Fruit fly (Drosophila melanogaster) whole organism, larva: ENCODE data around the gene Cdc7.

Source experiments
- noc ChIP-seq: fragments of 200-800 bp; sonication (Bioruptor generic); optimal IDR thresholded peaks from 3 replicates; lab custom pipeline; 2019; ENCODE audit warnings: missing biosample characterization, mild to moderate bottlenecking, missing genetic modification characterization, moderate library complexity

Gene Cdc7

dm6 chrX:6679502-6679810 lies 25.1 kb downstream of the Cdc7 start:
- TF ChIP-seq noc (tag; lab: Kevin White, UChicago), result peak; percentile 49

- TF ChIP-seq noc (tag; lab: Kevin White, UChicago), result no peak
Measured at dm6 chrX:6681467-6681866, 27.1 kb downstream of the Cdc7 start, which contains the start of gene Fum2. Gene Fum2 (plus strand): TSS chrX:6681767.

DNA sequence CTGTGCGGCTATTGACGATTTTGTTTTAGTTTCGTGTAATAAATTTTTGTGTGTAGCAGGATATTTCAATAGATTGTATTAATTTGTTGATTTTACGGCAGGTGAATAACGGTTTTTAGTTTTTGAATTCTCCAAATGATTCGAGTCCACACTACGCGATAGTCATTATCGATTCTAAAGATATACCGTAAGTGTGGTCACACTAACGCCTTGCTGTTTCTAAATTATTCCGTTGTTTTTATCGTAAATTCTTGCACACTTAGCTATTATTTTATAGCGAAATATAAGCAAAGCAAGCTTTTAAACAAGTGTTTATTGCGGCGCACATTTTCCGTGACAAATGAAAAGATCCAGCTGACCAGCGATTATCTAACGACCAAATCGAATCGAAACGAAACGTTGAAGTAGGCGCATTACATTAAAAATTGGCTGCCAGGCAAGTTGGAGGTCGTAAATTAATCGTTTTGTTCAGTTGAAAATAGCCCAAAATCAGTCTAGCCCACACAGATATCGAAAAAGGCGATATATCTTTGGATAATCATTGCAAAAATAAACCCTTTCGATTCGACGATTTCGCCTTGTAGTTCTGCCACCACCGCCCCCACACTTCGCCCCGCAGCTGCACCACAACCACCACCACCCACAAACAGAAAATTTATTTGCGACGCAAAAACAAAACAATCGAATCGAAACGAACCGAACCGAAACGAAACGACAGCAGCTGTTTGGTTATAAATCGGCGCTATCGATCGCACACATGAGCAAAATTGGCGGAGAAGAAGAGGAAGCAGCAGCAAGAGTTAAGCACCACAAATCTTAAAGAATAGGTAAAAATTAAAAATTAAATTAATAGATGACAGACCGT lies 29.5 kb downstream of the Cdc7 start, which contains the start of gene Pink1:
TSS of gene Pink1 (plus strand) at position 164 of the 865 bp plus-strand sequence.
- TF ChIP-seq noc (tag; lab: Kevin White, UChicago), result no peak

dm6 chrX:6687267-6687666 lies 32.9 kb downstream of the Cdc7 start, which contains the start of gene CG44303:
Gene CG44303 (minus strand): TSS chrX:6687420.
- TF ChIP-seq noc (tag; lab: Kevin White, UChicago), result no peak

- TF ChIP-seq noc (tag; lab: Kevin White, UChicago), result no peak
Measured at dm6 chrX:6688620-6689400, 34.5 kb downstream of the Cdc7 start, which contains the start of gene CG3184. Gene CG3184 (minus strand): TSS chrX:6688774.

DNA sequence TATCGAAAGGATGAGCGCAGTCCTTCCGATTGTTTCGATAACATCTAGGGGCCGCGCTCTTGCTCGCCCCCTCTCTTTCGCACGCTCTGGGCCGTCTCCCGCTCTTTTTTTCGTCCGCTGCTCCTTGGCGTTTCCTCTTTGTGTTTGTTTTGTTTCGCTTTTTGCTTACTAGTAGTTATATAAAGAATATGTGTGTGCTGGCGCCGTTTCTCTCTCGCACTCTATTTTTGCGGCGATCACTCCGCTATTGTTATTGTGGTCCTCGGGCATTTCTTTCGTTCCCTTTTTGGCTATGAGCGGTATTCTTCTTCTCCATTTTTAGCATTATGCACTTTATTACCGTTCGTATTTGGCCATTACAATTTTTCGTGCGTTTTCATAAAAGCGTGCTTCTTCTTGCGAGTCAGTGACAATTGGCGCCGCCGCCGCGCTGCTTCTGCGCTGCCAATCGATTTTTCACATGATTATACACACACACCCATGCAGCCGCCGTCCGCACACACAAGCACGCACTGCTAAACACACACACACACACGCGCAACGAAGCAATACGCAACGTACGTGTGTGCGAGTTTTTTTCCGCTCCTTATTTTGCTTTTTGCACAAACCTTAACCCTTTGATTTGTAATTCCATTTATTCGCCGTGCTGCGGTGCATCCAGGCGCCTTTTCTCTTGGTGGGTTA lies 39.9 kb downstream of the Cdc7 start:
- TF ChIP-seq noc (tag; lab: Kevin White, UChicago), result peak; percentile 24

DNA sequence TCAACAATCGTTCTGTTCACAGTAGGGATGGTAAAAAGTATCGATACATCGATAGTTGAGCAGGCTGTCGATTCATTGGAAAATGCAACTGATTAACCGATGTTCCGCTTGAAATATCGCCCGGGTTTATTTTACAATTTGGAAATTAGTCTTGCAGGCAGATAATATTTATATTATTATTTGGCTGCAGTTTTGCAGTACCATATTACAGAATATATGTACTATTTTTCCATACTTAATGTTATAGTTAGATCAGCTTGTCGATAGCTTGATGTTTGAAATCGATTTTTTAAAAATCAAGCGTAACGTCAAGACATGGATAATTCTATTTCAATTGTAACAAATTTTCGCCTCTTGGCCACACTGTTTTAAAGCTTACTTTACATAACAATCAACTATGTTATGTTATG lies 40.6 kb downstream of the Cdc7 start, which contains the start of gene CG14442:
TSS of gene CG14442 (minus strand) at position 29 of the 410 bp plus-strand sequence.
- TF ChIP-seq noc (tag; lab: Kevin White, UChicago), result peak; percentile 50

DNA sequence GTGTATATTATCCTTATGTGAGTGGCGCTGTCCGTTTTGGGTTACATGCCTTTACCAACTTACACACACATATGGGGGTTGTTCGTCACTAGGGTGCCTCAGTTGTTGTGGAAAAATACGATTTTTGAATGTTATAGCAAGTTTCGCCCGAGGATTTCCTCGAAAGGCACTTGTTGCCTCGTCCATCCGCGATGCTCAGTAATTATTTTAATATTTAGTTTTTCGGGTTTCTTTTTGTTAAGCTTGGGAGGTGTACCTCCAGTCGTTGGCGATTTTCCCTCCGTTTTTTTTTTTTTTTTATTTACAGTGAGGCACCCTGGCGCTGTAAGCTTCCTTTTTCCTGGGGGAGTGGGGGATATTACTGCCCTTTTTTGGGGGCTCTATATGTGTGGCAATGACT lies 42.1 kb downstream of the Cdc7 start:
- peak; percentile 63 for TF ChIP-seq noc (tag; lab: Kevin White, UChicago)

dm6 chrX:6698248-6698812 lies 44.0 kb downstream of the Cdc7 start, which contains the start of gene CG14440:
Gene CG14440 (minus strand): TSS chrX:6698567.
- peak; percentile 18 for TF ChIP-seq noc (tag; lab: Kevin White, UChicago)

- peak; percentile 86 for TF ChIP-seq noc (tag; lab: Kevin White, UChicago)
Measured at dm6 chrX:6699255-6699885, 45.0 kb downstream of the Cdc7 start, which contains the start of gene CG14441. Gene CG14441 (plus strand): TSS chrX:6699508.

dm6 chrX:6700263-6700989 lies 46.1 kb downstream of the Cdc7 start:
- TF ChIP-seq noc (tag; lab: Kevin White, UChicago), result no peak

DNA sequence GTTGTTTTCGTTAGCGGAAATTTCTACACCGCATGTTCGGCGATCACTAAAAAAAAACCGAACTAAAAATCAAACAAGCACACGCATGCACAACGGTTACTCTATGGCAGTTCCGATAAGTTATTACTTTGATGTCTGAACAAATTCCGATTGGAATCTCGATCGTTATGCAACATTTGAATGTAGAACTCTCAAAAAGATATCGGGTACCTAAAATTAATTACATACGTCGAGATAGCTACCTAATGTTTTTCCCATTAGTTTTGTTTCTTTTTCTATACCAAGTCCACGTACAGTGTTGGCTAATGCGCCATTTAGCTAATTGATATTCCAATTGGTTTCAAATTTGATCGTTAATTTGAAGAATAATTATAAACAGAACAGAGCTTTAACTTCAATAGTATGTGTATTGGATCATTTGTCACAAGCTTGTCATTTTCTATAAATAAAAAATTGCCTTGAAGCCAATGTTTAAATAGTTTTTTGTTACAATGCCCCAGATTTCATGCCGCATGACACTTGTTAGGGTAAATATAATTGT lies 46.7 kb downstream of the Cdc7 start:
- no peak for TF ChIP-seq noc (tag; lab: Kevin White, UChicago)

DNA sequence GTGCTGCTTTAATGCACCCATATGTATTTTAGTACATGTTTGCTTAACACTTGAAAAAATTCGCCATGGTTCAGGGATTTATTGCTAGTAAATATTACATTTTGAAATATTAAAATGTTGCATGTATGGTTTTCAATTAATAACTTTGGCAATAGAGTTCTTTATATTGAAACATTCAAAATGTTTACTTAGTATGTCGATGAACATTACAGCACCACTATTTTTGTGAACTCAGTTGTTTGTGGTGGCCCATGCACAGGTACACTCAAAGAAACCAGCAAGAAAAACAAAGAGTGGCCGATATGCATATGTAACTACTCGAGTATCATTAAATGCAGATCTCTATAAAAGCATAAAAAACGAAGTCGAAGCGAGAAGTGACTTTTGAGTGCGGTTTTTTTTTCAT lies 47.7 kb downstream of the Cdc7 start:
- no peak for TF ChIP-seq noc (tag; lab: Kevin White, UChicago)

DNA sequence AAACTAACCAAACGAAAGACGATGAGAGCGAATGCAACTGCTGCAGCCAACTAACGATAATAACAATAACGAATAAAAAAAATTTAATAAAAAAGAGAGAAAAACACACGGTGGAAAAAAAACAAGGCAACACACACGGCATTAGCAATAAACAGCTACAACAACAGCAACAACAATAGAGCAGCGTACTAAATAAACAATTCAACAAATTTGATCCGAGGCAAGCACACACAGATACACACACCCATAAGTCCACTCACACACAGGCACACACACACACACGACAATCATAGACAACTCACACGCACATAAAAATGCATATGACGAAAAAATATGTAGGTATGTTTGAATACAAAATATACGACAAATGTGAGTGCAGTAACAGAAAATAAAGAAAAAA lies 48.2 kb downstream of the Cdc7 start:
- TF ChIP-seq noc (tag; lab: Kevin White, UChicago), result no peak
